Worm (Caenorhabditis elegans): ENCODE results near the gene col-75.

col-75 gene

ce11 chrII:6441128-6441527, 15.0 kb downstream of the col-75 start, which contains the start of gene cutl-16:
Gene cutl-16 (plus strand): TSS chrII:6441428.
- TF ChIP-seq aly-2 (tag; optimal IDR thresholded peaks at IDR 0.05) (no peak), ZK546.5 (tag; optimal IDR thresholded peaks at IDR 0.05) (no peak), nhr-23 (tag; optimal IDR thresholded peaks at IDR 0.05) (no peak), R02D3.7 (tag; optimal IDR thresholded peaks at IDR 0.05) (no peak), ceh-16 (tag; optimal IDR thresholded peaks at IDR 0.05) (no peak), ztf-4 (tag; optimal IDR thresholded peaks at IDR 0.05) (no peak), fkh-10 (GFP tag; optimal IDR thresholded peaks at IDR 0.05) (no peak), eor-1 (tag; optimal IDR thresholded peaks at IDR 0.05) (no peak), nhr-77 (tag; optimal IDR thresholded peaks at IDR 0.05) (no peak), egl-27 (tag; optimal IDR thresholded peaks at IDR 0.05) (no peak), lsy-12 (tag; optimal IDR thresholded peaks at IDR 0.05) (no peak)

- TF ChIP-seq elt-3 (tag; optimal IDR thresholded peaks at IDR 0.05) = no peak
- TF ChIP-seq daf-12 (tag; optimal IDR thresholded peaks at IDR 0.05) = no peak
- TF ChIP-seq nhr-25 (tag; optimal IDR thresholded peaks at IDR 0.05) = no peak
- TF ChIP-seq ZK546.5 (tag; optimal IDR thresholded peaks at IDR 0.05) = no peak
These were observed 17.6 kb downstream of the col-75 start, which contains the start of gene K06A1.2 for ce11 chrII:6443710-6444109. Gene K06A1.2 (plus strand): TSS chrII:6444010.

ce11 chrII:6448189-6448588, 22.1 kb downstream of the col-75 start:
- TF ChIP-seq nhr-25 (tag; optimal IDR thresholded peaks at IDR 0.05) (peak; percentile 29), egl-27 (tag; optimal IDR thresholded peaks at IDR 0.05) (no peak), nhr-23 (tag; optimal IDR thresholded peaks at IDR 0.05) (peak; percentile 15)

- TF ChIP-seq pha-4 (tag; optimal IDR thresholded peaks at IDR 0.05) (no peak), pqm-1 (tag; optimal IDR thresholded peaks at IDR 0.05) (peak; percentile 9), nhr-23 (tag; optimal IDR thresholded peaks at IDR 0.05) (peak; percentile 14), nhr-76 (tag; optimal IDR thresholded peaks at IDR 0.05) (no peak), ztf-4 (tag; optimal IDR thresholded peaks at IDR 0.05) (no peak), nhr-25 (tag; optimal IDR thresholded peaks at IDR 0.05) (peak; percentile 52), skn-1 (tag; optimal IDR thresholded peaks at IDR 0.05) (no peak), elt-2 (tag; optimal IDR thresholded peaks at IDR 0.05) (peak; percentile 53), elt-1 (tag; optimal IDR thresholded peaks at IDR 0.05) (no peak), zag-1 (tag; optimal IDR thresholded peaks at IDR 0.05) (no peak), lsy-12 (tag; optimal IDR thresholded peaks at IDR 0.05) (no peak), nhr-43 (tag; optimal IDR thresholded peaks at IDR 0.05; ENCODE audit: poor library complexity, severe bottlenecking) (no peak), ama-1 (optimal IDR thresholded peaks at IDR 0.05) (no peak)
These were observed 22.6 kb downstream of the col-75 start for ce11 chrII:6448656-6449055.

ce11 chrII:6449656-6450055, 23.6 kb downstream of the col-75 start, which contains the start of gene nhr-22:
Gene nhr-22 (minus strand): TSS chrII:6449792.
- TF ChIP-seq elt-2 (tag; optimal IDR thresholded peaks at IDR 0.05) (peak; percentile 37), ceh-28 (tag; optimal IDR thresholded peaks at IDR 0.05) (no peak)

ce11 chrII:6453341-6453806, 27.3 kb downstream of the col-75 start, which contains the start of gene atg-16.2:
Gene atg-16.2 (minus strand): TSS chrII:6453391.
- TF ChIP-seq lin-15B (tag; optimal IDR thresholded peaks at IDR 0.05) (peak; percentile 64), pqm-1 (tag; optimal IDR thresholded peaks at IDR 0.05) (no peak), elt-2 (tag; optimal IDR thresholded peaks at IDR 0.05) (peak; percentile 39), ztf-11 (tag; optimal IDR thresholded peaks at IDR 0.05) (no peak), egl-5 (tag; optimal IDR thresholded peaks at IDR 0.05) (peak; percentile 12), mdl-1 (tag; optimal IDR thresholded peaks at IDR 0.05) (no peak), pha-4 (tag; optimal IDR thresholded peaks at IDR 0.05) (peak; percentile 84), nhr-43 (tag; optimal IDR thresholded peaks at IDR 0.05; ENCODE audit: poor library complexity, severe bottlenecking) (peak; percentile 6), nhr-25 (tag; optimal IDR thresholded peaks at IDR 0.05) (peak; percentile 71), lin-39 (tag; optimal IDR thresholded peaks at IDR 0.05) (peak; percentile 42), sea-2 (GFP tag; optimal IDR thresholded peaks at IDR 0.05) (no peak), unc-39 (tag; optimal IDR thresholded peaks at IDR 0.05) (no peak), fkh-2 (tag; optimal IDR thresholded peaks at IDR 0.05) (no peak), nfya-1 (tag; optimal IDR thresholded peaks at IDR 0.05; ENCODE audit: insufficient read depth) (peak; percentile 58), snpc-4 (tag; optimal IDR thresholded peaks at IDR 0.05) (peak; percentile 82), nhr-77 (tag; optimal IDR thresholded peaks at IDR 0.05) (no peak)
